Fruit fly (Drosophila melanogaster) whole organism, embryonic: ENCODE results near the gene CG13108.

ENCODE experiments used
- CG10209 ChIP-seq: fragments of 200-800 bp; sonication (Bioruptor generic); optimal IDR thresholded peaks from 3 replicates; lab custom pipeline; 2017; ENCODE audit warnings: missing biosample characterization, mild to moderate bottlenecking, missing genetic modification characterization, missing genetic modification reagents
- CG10543 ChIP-seq: fragments of 200-800 bp; sonication (Bioruptor generic); optimal IDR thresholded peaks from 3 replicates; lab custom pipeline; 2017; ENCODE audit warnings: missing biosample characterization, mild to moderate bottlenecking, missing genetic modification characterization, moderate library complexity
- CG11247 ChIP-seq: fragments of 200-800 bp; sonication (Bioruptor generic); IDR thresholded peaks from 2 replicates; pipeline ENCODE4 v1.3.6; 2022; ENCODE audit warnings: missing biosample characterization, missing genetic modification characterization
- CG12299 ChIP-seq: fragments of 200-800 bp; sonication (Bioruptor generic); optimal IDR thresholded peaks from 2 replicates; lab custom pipeline; 2018; ENCODE audit warnings: missing biosample characterization, mild to moderate bottlenecking, missing genetic modification characterization
- CG12769 ChIP-seq: fragments of 200-800 bp; sonication (Bioruptor generic); optimal IDR thresholded peaks from 2 replicates; lab custom pipeline; 2019; ENCODE audit warnings: missing biosample characterization, mild to moderate bottlenecking, missing genetic modification characterization, moderate library complexity
- CG15479 ChIP-seq: fragments of 200-800 bp; sonication (Bioruptor generic); optimal IDR thresholded peaks from 3 replicates; lab custom pipeline; 2019; ENCODE audit warnings: missing biosample characterization, mild to moderate bottlenecking, missing genetic modification characterization, moderate library complexity
- CG16863 ChIP-seq: fragments of 200-800 bp; sonication (Bioruptor generic); optimal IDR thresholded peaks from 3 replicates; lab custom pipeline; 2016; ENCODE audit warnings: missing biosample characterization, missing genetic modification characterization
- CG18599 ChIP-seq: fragments of 200-800 bp; sonication (Bioruptor generic); optimal IDR thresholded peaks from 3 replicates; lab custom pipeline; 2017; ENCODE audit warnings: missing biosample characterization, missing genetic modification characterization, mild to moderate bottlenecking, moderate library complexity, missing genetic modification reagents
- CG31224 ChIP-seq: fragments of 200-800 bp; sonication (Bioruptor generic); IDR thresholded peaks from 2 replicates; pipeline ENCODE4 v1.3.6; 2022; ENCODE audit warnings: missing biosample characterization, missing genetic modification characterization
- CG31441 ChIP-seq: fragments of 200-800 bp; sonication (Bioruptor generic); IDR thresholded peaks from 2 replicates; pipeline ENCODE4 v1.3.6; 2022; ENCODE audit warnings: missing biosample characterization, missing genetic modification characterization
- CG34422 ChIP-seq: fragments of 200-800 bp; sonication (Bioruptor generic); IDR thresholded peaks from 3 replicates; pipeline ENCODE4 v1.3.6; 2022; ENCODE audit warnings: missing biosample characterization, missing genetic modification characterization
- CG7357 ChIP-seq: fragments of 200-800 bp; sonication (Bioruptor generic); IDR thresholded peaks from 3 replicates; pipeline ENCODE4 v1.3.6; 2022; ENCODE audit warnings: missing biosample characterization, missing genetic modification characterization
- CG8478 ChIP-seq: fragments of >200 bp; optimal IDR thresholded peaks from 2 replicates; lab custom pipeline; 2018
- Camta ChIP-seq: fragments of 200-800 bp; sonication (Bioruptor generic); optimal IDR thresholded peaks from 2 replicates; lab custom pipeline; 2016; ENCODE audit warnings: missing biosample characterization, missing genetic modification characterization
- CkIIα-i1 ChIP-seq: fragments of 200-800 bp; sonication (Bioruptor generic); IDR thresholded peaks from 2 replicates; pipeline ENCODE4 v1.3.6; 2022; ENCODE audit warnings: missing biosample characterization, missing genetic modification characterization
- D ChIP-seq, 2 experiments: fragments of 200-800 bp in 1 of 2; fragments of >200 bp in 1 of 2; sonication (Bioruptor generic) in 1 of 2; optimal IDR thresholded peaks; 2 replicates in 1 of 2; 3 replicates in 1 of 2; lab custom pipeline; 2017; ENCODE audit warnings: mild to moderate bottlenecking in 1 of 2, missing biosample characterization in 1 of 2, missing genetic modification characterization in 1 of 2, missing genetic modification reagents in 1 of 2
- ERR ChIP-seq: fragments of 200-800 bp; sonication (Bioruptor generic); optimal IDR thresholded peaks from 2 replicates; lab custom pipeline; 2016; ENCODE audit warnings: missing biosample characterization, missing genetic modification characterization
- Lpt ChIP-seq: fragments of >200 bp; optimal IDR thresholded peaks from 2 replicates; lab custom pipeline; 2018; ENCODE audit warnings: missing biosample characterization, missing genetic modification characterization
- MESR4 ChIP-seq: fragments of 200-800 bp; sonication (Bioruptor generic); optimal IDR thresholded peaks from 2 replicates; lab custom pipeline; 2018; ENCODE audit warnings: missing biosample characterization, mild to moderate bottlenecking, missing genetic modification characterization, moderate library complexity
- Med ChIP-seq: fragments of 200-800 bp; sonication (Bioruptor generic); peaks from one replicate; lab custom pipeline; 2016; ENCODE audit warnings: missing biosample characterization, missing genetic modification characterization, mild to moderate bottlenecking, inconsistent platforms, moderate library complexity
- Optix ChIP-seq: fragments of 200-800 bp; sonication (Bioruptor generic); IDR thresholded peaks from 3 replicates; pipeline ENCODE4 v1.3.6; 2022; ENCODE audit warnings: missing biosample characterization, missing genetic modification characterization
- Six4 ChIP-seq: fragments of 200-800 bp; sonication (Bioruptor generic); optimal IDR thresholded peaks from 2 replicates; lab custom pipeline; 2016; ENCODE audit warnings: missing biosample characterization, missing genetic modification characterization
- Stat92E ChIP-seq, 3 experiments: fragments of >200 bp in 2 of 3; fragments of 200-800 bp in 1 of 3; sonication (Bioruptor generic) in 1 of 3; optimal IDR thresholded peaks; 2 replicates each; lab custom pipeline; 2017 to 2019; ENCODE audit warnings: missing biosample characterization in 3 of 3, missing genetic modification characterization in 3 of 3, mild to moderate bottlenecking in 1 of 3, moderate library complexity in 1 of 3
- Taf1 ChIP-seq: fragments of 200-800 bp; sonication (Bioruptor generic); IDR thresholded peaks from 2 replicates; pipeline ENCODE4 v1.3.6; 2022; ENCODE audit warnings: missing biosample characterization, missing genetic modification characterization
- Xbp1 ChIP-seq: fragments of 200-800 bp; sonication (Bioruptor generic); optimal IDR thresholded peaks from 3 replicates; lab custom pipeline; 2016; ENCODE audit warnings: missing biosample characterization, mild to moderate bottlenecking, missing genetic modification characterization
- Xrp1 ChIP-seq: fragments of 200-800 bp; sonication (Bioruptor generic); IDR thresholded peaks from 2 replicates; pipeline ENCODE4 v1.3.6; 2022; ENCODE audit warnings: missing biosample characterization, missing genetic modification characterization
- YL-1 ChIP-seq: fragments of 200-800 bp; sonication (Bioruptor generic); optimal IDR thresholded peaks from 3 replicates; lab custom pipeline; 2017; ENCODE audit warnings: missing biosample characterization, mild to moderate bottlenecking, missing genetic modification characterization
- ac ChIP-seq: fragments of 200-800 bp; sonication (Bioruptor generic); optimal IDR thresholded peaks from 3 replicates; lab custom pipeline; 2017; ENCODE audit warnings: missing biosample characterization, mild to moderate bottlenecking, missing genetic modification characterization
- aop ChIP-seq: fragments of 200-800 bp; sonication (Bioruptor generic); IDR thresholded peaks from 2 replicates; pipeline ENCODE4 v1.3.6; 2022; ENCODE audit warnings: missing biosample characterization, missing genetic modification characterization
- danr ChIP-seq: fragments of 200-800 bp; sonication (Bioruptor generic); IDR thresholded peaks from 2 replicates; pipeline ENCODE4 v1.3.6; 2022; ENCODE audit warnings: missing biosample characterization, missing genetic modification characterization
- dpn ChIP-seq, 2 experiments: fragments of 200-800 bp; sonication (Bioruptor generic); optimal IDR thresholded peaks; 3 replicates each; lab custom pipeline; 2016; ENCODE audit warnings: missing biosample characterization in 2 of 2, missing genetic modification characterization in 2 of 2
- esg ChIP-seq: fragments of 200-800 bp; sonication (Bioruptor generic); conservative IDR thresholded peaks from 2 replicates; pipeline ENCODE4 v1.3.6; 2022; ENCODE audit warnings: missing biosample characterization, missing genetic modification characterization
- gfzf ChIP-seq: fragments of 200-800 bp; sonication (Bioruptor generic); optimal IDR thresholded peaks from 2 replicates; lab custom pipeline; 2016; ENCODE audit warnings: missing biosample characterization, mild to moderate bottlenecking, missing genetic modification characterization, moderate library complexity
- hbn ChIP-seq: fragments of 200-800 bp; sonication (Bioruptor generic); IDR thresholded peaks from 2 replicates; pipeline ENCODE4 v1.3.6; 2022; ENCODE audit warnings: missing biosample characterization, missing genetic modification characterization; ENCODE audit not compliant: partially characterized antibody
- klu ChIP-seq: fragments of 200-800 bp; sonication (Bioruptor generic); IDR thresholded peaks from 2 replicates; pipeline ENCODE4 v1.3.6; 2022; ENCODE audit warnings: missing biosample characterization, missing genetic modification characterization
- lola ChIP-seq, 3 experiments: fragments of >200 bp in 2 of 3; fragments of 200-800 bp in 1 of 3; sonication (Bioruptor generic) in 1 of 3; optimal IDR thresholded peaks; 2 replicates each; lab custom pipeline; 2017 to 2019; ENCODE audit warnings: missing biosample characterization in 3 of 3, missing genetic modification characterization in 3 of 3, mild to moderate bottlenecking in 1 of 3, moderate library complexity in 1 of 3
- mld ChIP-seq: fragments of 200-800 bp; sonication (Bioruptor generic); IDR thresholded peaks from 3 replicates; pipeline ENCODE4 v1.3.6; 2022; ENCODE audit warnings: missing biosample characterization, missing genetic modification characterization; ENCODE audit not compliant: partially characterized antibody
- nerfin-2 ChIP-seq: fragments of 200-800 bp; sonication (Bioruptor generic); IDR thresholded peaks from 2 replicates; pipeline ENCODE4 v1.3.6; 2022; ENCODE audit warnings: missing biosample characterization, missing genetic modification characterization; ENCODE audit not compliant: partially characterized antibody
- pb ChIP-seq: fragments of 200-800 bp; sonication (Bioruptor generic); optimal IDR thresholded peaks from 3 replicates; lab custom pipeline; 2016; ENCODE audit warnings: missing biosample characterization, missing genetic modification characterization
- pros ChIP-seq: fragments of 200-800 bp; sonication (Bioruptor generic); optimal IDR thresholded peaks from 3 replicates; lab custom pipeline; 2019; ENCODE audit warnings: missing biosample characterization, mild to moderate bottlenecking, missing genetic modification characterization, moderate library complexity
- psq ChIP-seq: fragments of 200-800 bp; sonication (Bioruptor generic); optimal IDR thresholded peaks from 2 replicates; lab custom pipeline; 2017; ENCODE audit warnings: missing biosample characterization, missing genetic modification characterization
- slou ChIP-seq: fragments of 200-800 bp; sonication (Bioruptor generic); optimal IDR thresholded peaks from 3 replicates; lab custom pipeline; 2016; ENCODE audit warnings: missing biosample characterization, missing genetic modification characterization
- stwl ChIP-seq: fragments of 200-800 bp; sonication (Bioruptor generic); optimal IDR thresholded peaks from 3 replicates; lab custom pipeline; 2018; ENCODE audit warnings: missing biosample characterization, mild to moderate bottlenecking, missing genetic modification characterization, moderate library complexity
- tll ChIP-seq, 2 experiments: fragments of 200-800 bp in 1 of 2; fragments of >200 bp in 1 of 2; sonication (Bioruptor generic) in 1 of 2; optimal IDR thresholded peaks; 2 replicates each; lab custom pipeline; 2017 to 2019; ENCODE audit warnings: missing biosample characterization in 2 of 2, missing genetic modification characterization in 2 of 2, mild to moderate bottlenecking in 1 of 2, moderate library complexity in 1 of 2
- z ChIP-seq: fragments of 200-800 bp; sonication (Bioruptor generic); IDR thresholded peaks from 3 replicates; pipeline ENCODE4 v1.3.6; 2022; ENCODE audit warnings: missing biosample characterization, missing genetic modification characterization
- zen ChIP-seq: fragments of 200-800 bp; sonication (Bioruptor generic); optimal IDR thresholded peaks from 3 replicates; lab custom pipeline; 2018; ENCODE audit warnings: missing biosample characterization, mild to moderate bottlenecking, missing genetic modification characterization, moderate library complexity
- zfh1 ChIP-seq: fragments of 200-800 bp; sonication (Bioruptor generic); IDR thresholded peaks from 3 replicates; pipeline ENCODE4 v1.3.6; 2022; ENCODE audit warnings: missing biosample characterization, missing genetic modification characterization

The CG13108 gene

DNA sequence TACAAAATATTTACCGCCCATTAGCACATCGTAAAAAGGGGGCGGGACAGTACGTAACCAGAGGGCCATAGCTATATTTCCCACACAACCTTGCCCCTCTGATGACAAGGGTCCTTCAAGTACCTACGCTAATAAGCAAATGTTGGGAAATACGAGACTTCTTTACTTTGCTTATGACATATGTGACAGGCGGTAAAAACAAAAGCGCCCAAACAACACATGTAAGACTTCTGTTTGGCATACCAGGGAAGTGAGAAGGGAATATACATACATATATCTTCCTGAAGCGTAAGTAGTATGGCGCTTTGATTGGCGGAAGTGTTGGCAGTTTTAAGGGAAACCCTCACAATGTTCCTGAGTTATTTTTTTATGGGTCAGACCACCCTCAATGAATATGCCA lies 18.3 kb upstream of the CG13108 start (continued):
- peak in 1 of 2 experiments; percentile 77 for TF ChIP-seq tll (GFP tag; optimal IDR thresholded peaks at IDR 0.05; lab: Kevin White, UChicago)

DNA sequence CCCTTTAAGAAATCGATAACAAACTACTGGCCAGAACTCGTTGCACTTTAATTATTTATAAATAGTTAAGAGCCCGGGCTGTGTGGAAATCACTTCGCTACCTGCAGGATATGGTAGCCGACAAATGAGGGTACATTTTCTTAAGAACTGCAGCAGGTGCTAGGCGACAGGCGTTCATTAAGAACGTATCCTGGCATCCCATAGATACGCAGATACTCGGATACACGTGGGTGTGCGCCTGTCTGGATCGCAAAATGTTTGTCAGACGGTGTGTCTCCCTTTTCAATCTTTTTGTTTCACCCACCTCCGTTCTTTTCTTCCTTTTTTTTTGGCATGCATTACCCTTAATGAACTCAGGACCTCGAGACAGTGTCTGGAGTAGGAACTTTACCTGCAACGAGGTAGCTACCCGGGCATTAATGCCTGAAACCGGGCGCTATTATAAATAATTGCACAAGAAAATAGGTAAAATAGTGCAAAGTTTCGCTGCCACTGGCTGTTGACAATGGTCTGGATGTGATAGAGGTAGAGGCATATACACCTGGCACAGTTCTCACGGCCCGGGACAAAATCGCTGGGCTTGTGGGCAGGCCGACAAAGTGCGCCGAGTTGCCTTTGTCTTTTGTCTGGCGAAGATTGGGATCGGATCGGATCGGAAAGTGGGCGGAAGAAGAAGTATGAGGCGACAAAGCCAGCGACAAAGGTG lies 17.6 kb upstream of the CG13108 start:
- TF ChIP-seq Optix (no peak), D (optimal IDR thresholded peaks at IDR 0.05; lab: Kevin White, UChicago) (peak; percentile 74), D (GFP tag; optimal IDR thresholded peaks at IDR 0.05; lab: Kevin White, UChicago) (no peak), pb (no peak), pros (GFP tag; lab: Kevin White, UChicago) (peak; percentile 41), CG8478 (lab: Kevin White, UChicago) (no peak), CG31224 (GFP tag; lab: Robert Waterston, UW) (no peak), nerfin-2 (GFP tag; lab: Robert Waterston, UW) (no peak), ERR (GFP tag; lab: Kevin White, UChicago) (no peak), YL-1 (no peak), z (GFP tag; lab: Robert Waterston, UW) (no peak), CG10543 (GFP tag; lab: Kevin White, UChicago) (no peak), tll (GFP tag; optimal IDR thresholded peaks at IDR 0.05; lab: Kevin White, UChicago) (peak in 1 of 2 experiments; percentile 81), Six4 (GFP tag; lab: Kevin White, UChicago) (no peak), Xbp1 (no peak), CG16863 (GFP tag; lab: Kevin White, UChicago) (no peak), zen (tag; lab: Kevin White, UChicago) (peak; percentile 98), slou (GFP tag; lab: Kevin White, UChicago) (no peak), Taf1 (no peak), CG15479 (GFP tag; lab: Kevin White, UChicago) (peak; percentile 75), Med (GFP tag; lab: Kevin White, UChicago) (peak; percentile 41), CG34422 (GFP tag; lab: Robert Waterston, UW) (no peak), CG31441 (GFP tag; lab: Robert Waterston, UW) (no peak), hbn (GFP tag; lab: Robert Waterston, UW) (no peak), CG7357 (GFP tag; lab: Robert Waterston, UW) (no peak), Xrp1 (GFP tag; lab: Robert Waterston, UW) (no peak), klu (no peak), dpn (GFP tag; optimal IDR thresholded peaks at IDR 0.05; lab: Kevin White, UChicago) (no peak), MESR4 (no peak)

dm6 chr2L:9148133-9148532 lies 15.9 kb upstream of the CG13108 start:
- TF ChIP-seq psq (GFP tag; lab: Kevin White, UChicago) (no peak), CG12769 (tag; lab: Kevin White, UChicago) (no peak), CG10209 (no peak), Lpt (GFP tag; lab: Kevin White, UChicago) (no peak), Stat92E (GFP tag; optimal IDR thresholded peaks at IDR 0.05; lab: Kevin White, UChicago) (no peak), zen (tag; lab: Kevin White, UChicago) (no peak), CG11247 (GFP tag; lab: Robert Waterston, UW) (no peak), CkIIα-i1 (GFP tag; lab: Robert Waterston, UW) (no peak), lola (GFP tag; optimal IDR thresholded peaks at IDR 0.05; lab: Kevin White, UChicago) (no peak), zfh1 (GFP tag; lab: Robert Waterston, UW) (no peak), mld (GFP tag; lab: Robert Waterston, UW) (no peak), Camta (no peak), esg (no peak), CG12299 (tag; lab: Kevin White, UChicago) (no peak), stwl (tag; lab: Kevin White, UChicago) (peak; percentile 5), ac (GFP tag; lab: Kevin White, UChicago) (no peak), aop (GFP tag; lab: Robert Waterston, UW) (no peak), danr (no peak), gfzf (GFP tag; lab: Kevin White, UChicago) (no peak), CG18599 (no peak)
